Worm (Caenorhabditis elegans): ENCODE measurements around the gene R09E10.6.

DNA sequence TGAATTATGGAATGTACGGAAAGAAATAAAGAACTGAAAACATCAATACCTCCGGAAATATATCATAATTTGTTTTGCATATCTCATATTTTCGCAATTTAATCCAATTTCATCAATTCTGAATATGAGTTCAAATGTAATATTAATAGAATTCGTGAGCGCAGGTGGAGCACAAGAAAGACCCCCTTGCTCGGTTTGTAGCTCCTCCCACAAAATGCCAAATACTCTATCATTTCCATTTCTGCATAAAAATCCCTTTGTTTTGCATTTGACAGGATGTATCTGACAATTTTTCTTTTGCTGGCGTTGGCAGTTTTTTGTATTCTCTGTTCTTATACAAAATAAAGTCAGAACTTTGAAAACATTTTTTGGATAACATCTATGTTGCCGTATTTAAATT, 18.9 kb downstream of the R09E10.6 start:
- TF ChIP-seq nhr-237 (tag; optimal IDR thresholded peaks at IDR 0.05), result no peak
- no peak for TF ChIP-seq pha-4 (tag; optimal IDR thresholded peaks at IDR 0.05)
- TF ChIP-seq snpc-4 (tag; optimal IDR thresholded peaks at IDR 0.05), result no peak
- no peak for TF ChIP-seq nhr-28 (tag; optimal IDR thresholded peaks at IDR 0.05)
- TF ChIP-seq mep-1 (tag; optimal IDR thresholded peaks at IDR 0.05), result no peak
- no peak for TF ChIP-seq lsy-2 (tag; optimal IDR thresholded peaks at IDR 0.05)
- TF ChIP-seq unc-62 (GFP tag; optimal IDR thresholded peaks at IDR 0.05), result no peak
- TF ChIP-seq nhr-76 (tag; optimal IDR thresholded peaks at IDR 0.05), result no peak
- no peak for TF ChIP-seq ces-1 (GFP tag; optimal IDR thresholded peaks at IDR 0.05)
- no peak for TF ChIP-seq ceh-83 (GFP tag; optimal IDR thresholded peaks at IDR 0.05)
- no peak for TF ChIP-seq unc-39 (tag; optimal IDR thresholded peaks at IDR 0.05)
- TF ChIP-seq nhr-12 (tag; optimal IDR thresholded peaks at IDR 0.05), result no peak
- no peak for TF ChIP-seq elt-1 (tag; optimal IDR thresholded peaks at IDR 0.05; ENCODE audit: borderline replicate concordance, insufficient read depth)

Measured in whole organism, mixed stage, embryonic.